Fruit fly (Drosophila melanogaster): ENCODE results near the gene MtnB.

The MtnB gene

dm6 chr3R:20501327-20501726 lies 2.2 kb downstream of the MtnB start, which contains the start of gene Dic2:
Gene Dic2 (minus strand): TSS chr3R:20501427.
- TF ChIP-seq spab (GFP tag; optimal IDR thresholded peaks at IDR 0.05) (no peak), net (GFP tag; optimal IDR thresholded peaks at IDR 0.05) (no peak), CG1621 (tag; optimal IDR thresholded peaks at IDR 0.05) (no peak), CG6792 (GFP tag; optimal IDR thresholded peaks at IDR 0.05) (no peak), Ets21C (GFP tag; optimal IDR thresholded peaks at IDR 0.05) (no peak), Hr39 (GFP tag; optimal IDR thresholded peaks at IDR 0.05) (no peak), pdm3 (GFP tag; optimal IDR thresholded peaks at IDR 0.05) (no peak), eg (GFP tag; IDR thresholded peaks at IDR 0.05) (no peak), CG11902 (GFP tag; optimal IDR thresholded peaks at IDR 0.05) (no peak), Ets96B (tag; optimal IDR thresholded peaks at IDR 0.05) (no peak), CG6854 (GFP tag; optimal IDR thresholded peaks at IDR 0.05) (no peak), esn (GFP tag; optimal IDR thresholded peaks at IDR 0.05) (no peak), CG8119 (GFP tag; IDR thresholded peaks at IDR 0.05) (no peak), CG11762 (GFP tag; optimal IDR thresholded peaks at IDR 0.05; ENCODE audit: insufficient read depth) (no peak), vri (GFP tag; optimal IDR thresholded peaks at IDR 0.05) (no peak), Eip93F (GFP tag; optimal IDR thresholded peaks at IDR 0.05) (no peak), CG6163 (GFP tag; IDR thresholded peaks at IDR 0.05) (no peak), CG11294 (GFP tag; IDR thresholded peaks at IDR 0.05) (no peak), CG7368 (GFP tag; optimal IDR thresholded peaks at IDR 0.05) (no peak), OdsH (GFP tag; optimal IDR thresholded peaks at IDR 0.05) (no peak)

- TF ChIP-seq Blimp-1 (GFP tag; optimal IDR thresholded peaks at IDR 0.05) (no peak), CG34406 (GFP tag; optimal IDR thresholded peaks at IDR 0.05) (no peak), dac (GFP tag; optimal IDR thresholded peaks at IDR 0.05) (no peak)
These were observed 19.1 kb downstream of the MtnB start, which contains the start of gene Gfrl for dm6 chr3R:20484441-20484840. Gene Gfrl (minus strand): TSS chr3R:20484588.

DNA sequence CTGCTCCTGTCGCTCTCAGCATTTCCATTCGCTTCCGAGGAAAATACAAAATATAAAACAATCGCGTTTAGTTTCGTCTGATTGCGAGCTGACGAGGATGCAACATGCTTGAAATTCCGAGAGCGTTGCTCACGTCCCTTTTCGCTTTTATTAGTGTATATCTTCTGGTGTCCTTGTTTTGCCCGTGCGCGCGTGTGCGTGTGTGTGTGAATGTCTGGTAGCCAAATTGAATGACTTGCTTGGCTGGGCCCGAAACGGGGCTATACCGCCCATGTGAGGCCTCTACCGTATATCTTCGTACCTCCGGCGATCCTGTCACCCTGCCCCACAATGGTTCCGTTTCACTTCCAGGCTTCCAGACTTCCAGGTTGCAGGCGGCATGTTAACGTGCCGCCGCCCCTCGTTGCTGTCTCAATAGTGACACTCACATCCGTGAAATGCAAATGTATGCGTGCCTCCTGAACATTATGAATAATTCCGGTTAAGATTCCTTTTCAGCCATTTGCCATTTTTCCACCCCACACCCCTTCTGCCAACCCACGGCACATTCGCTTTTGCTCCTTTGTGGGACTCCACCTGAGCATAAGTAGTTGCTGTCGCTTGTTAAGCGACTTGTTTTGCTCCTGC lies 30.7 kb downstream of the MtnB start:
- TF ChIP-seq CG3032 (tag; optimal IDR thresholded peaks at IDR 0.05) (no peak), fd59A (GFP tag; optimal IDR thresholded peaks at IDR 0.05) (no peak)

DNA sequence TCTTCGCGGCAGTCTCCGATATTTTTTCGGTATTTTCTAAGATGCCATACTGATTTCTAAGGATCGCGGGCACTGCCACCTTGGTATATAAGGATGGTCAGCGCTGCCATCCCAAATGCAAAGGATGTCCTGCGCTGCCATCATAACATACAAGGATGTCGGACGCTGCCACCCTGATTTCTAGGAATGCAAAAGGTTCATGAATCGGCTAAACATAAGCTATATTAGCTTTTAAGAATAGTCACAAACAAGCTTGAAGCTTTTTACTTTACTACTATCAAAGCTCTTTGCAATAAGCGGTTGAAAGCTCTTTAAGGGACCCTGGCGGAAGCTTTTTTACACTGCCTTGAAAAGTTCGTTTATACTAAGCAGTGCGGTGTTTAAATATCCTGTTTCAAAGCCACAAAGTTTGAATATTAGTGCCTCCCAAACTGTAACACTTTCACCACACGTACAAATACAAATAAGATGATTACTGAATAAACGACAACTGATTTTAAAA lies 39.2 kb downstream of the MtnB start:
- no peak for TF ChIP-seq topi (GFP tag; optimal IDR thresholded peaks at IDR 0.05)
- TF ChIP-seq fd59A (GFP tag; optimal IDR thresholded peaks at IDR 0.05), result no peak
- TF ChIP-seq lz (GFP tag; optimal IDR thresholded peaks at IDR 0.05), result no peak
- TF ChIP-seq Blimp-1 (GFP tag; optimal IDR thresholded peaks at IDR 0.05), result no peak
- no peak for TF ChIP-seq CG6792 (GFP tag; optimal IDR thresholded peaks at IDR 0.05)
- no peak for TF ChIP-seq svp (GFP tag)
- no peak for TF ChIP-seq Met (GFP tag; optimal IDR thresholded peaks at IDR 0.05)
- TF ChIP-seq Smox (GFP tag; optimal IDR thresholded peaks at IDR 0.05), result no peak
- TF ChIP-seq CG3919 (GFP tag; optimal IDR thresholded peaks at IDR 0.05), result no peak
- TF ChIP-seq fd85E (GFP tag; optimal IDR thresholded peaks at IDR 0.05), result no peak
- TF ChIP-seq acj6 (GFP tag; optimal IDR thresholded peaks at IDR 0.05), result no peak
- TF ChIP-seq vri (GFP tag; optimal IDR thresholded peaks at IDR 0.05), result no peak
- TF ChIP-seq Eip78C (GFP tag), result no peak
- TF ChIP-seq fkh (GFP tag; optimal IDR thresholded peaks at IDR 0.05), result no peak
- TF ChIP-seq Ets96B (tag; optimal IDR thresholded peaks at IDR 0.05), result no peak
- no peak for TF ChIP-seq CG3032 (tag; optimal IDR thresholded peaks at IDR 0.05)
